Worm (Caenorhabditis elegans): ENCODE data around the gene C02G6.3.

ce11 chrV:5844349-5844760 is 35.8 kb upstream of the C02G6.3 start:
- TF ChIP-seq hlh-1 (tag; optimal IDR thresholded peaks at IDR 0.05) (no peak), lin-32 (GFP tag; optimal IDR thresholded peaks at IDR 0.05) (no peak), cnd-1 (tag; optimal IDR thresholded peaks at IDR 0.05) (no peak), lsy-2 (tag; optimal IDR thresholded peaks at IDR 0.05) (no peak), sem-2 (GFP tag; optimal IDR thresholded peaks at IDR 0.05) (no peak), nhr-12 (tag; optimal IDR thresholded peaks at IDR 0.05) (no peak)
